Worm (Caenorhabditis elegans): Measurements from ENCODE around the gene bath-9.

- TF ChIP-seq F23B12.7 (tag; optimal IDR thresholded peaks at IDR 0.05; ENCODE audit: insufficient read depth) (no peak), hrde-1 (tag; optimal IDR thresholded peaks at IDR 0.05; ENCODE audit: borderline replicate concordance) (no peak), unc-62 (GFP tag; optimal IDR thresholded peaks at IDR 0.05) (no peak)
These were observed 18.6 kb downstream of the bath-9 start, which contains the start of gene nep-20 for ce11 chrII:3395484-3395883.

Measured in whole organism, young adult.